Worm (Caenorhabditis elegans) whole organism, early embryonic: Measurements from ENCODE around the gene B0218.5.

ENCODE experiments used
- aly-1 ChIP-seq: sonication (generic microtip); optimal IDR thresholded peaks from 2 replicates; lab custom pipeline; 2016; ENCODE audit warnings: missing genetic modification characterization, missing compliant biosample characterization
- ama-1 ChIP-seq: fragments of 150-350 bp; optimal IDR thresholded peaks from 2 replicates; lab custom pipeline; 2014
- ceh-36 ChIP-seq: sonication (generic microtip); optimal IDR thresholded peaks from 2 replicates; lab custom pipeline; 2016; ENCODE audit warnings: missing genetic modification characterization, inconsistent platforms, missing compliant biosample characterization
- ets-7 ChIP-seq: sonication (generic microtip); optimal IDR thresholded peaks from 2 replicates; lab custom pipeline; 2016; ENCODE audit warnings: missing genotype, missing genetic modification characterization, missing compliant biosample characterization
- flt-1 ChIP-seq: fragments of 200-800 bp; sonication (Bioruptor generic); IDR thresholded peaks from 2 replicates; pipeline ENCODE4 v1.3.6; 2022; ENCODE audit warnings: missing genetic modification characterization, missing compliant biosample characterization
- hmg-4 ChIP-seq: fragments of 200-800 bp; sonication (Bioruptor generic); optimal IDR thresholded peaks from 2 replicates; lab custom pipeline; 2018; ENCODE audit warnings: mild to moderate bottlenecking, missing genetic modification characterization, missing compliant biosample characterization
- sea-1 ChIP-seq: fragments of 200-800 bp; sonication (Bioruptor generic); conservative IDR thresholded peaks from 2 replicates; pipeline ENCODE4 v1.3.6; 2022; ENCODE audit warnings: missing genetic modification characterization, missing compliant biosample characterization
- tbx-11 ChIP-seq: fragments of 200-800 bp; sonication (Bioruptor generic); IDR thresholded peaks from 2 replicates; pipeline ENCODE4 v1.3.6; 2022; ENCODE audit warnings: missing genetic modification characterization, missing compliant biosample characterization

ce11 chrIV:8118790-8119189 is 38.3 kb downstream of the B0218.5 start, which contains the start of gene F42G8.8:
- no peak for TF ChIP-seq flt-1
- no peak for TF ChIP-seq hmg-4 (GFP tag; lab: Kevin White, UChicago)
- TF ChIP-seq sea-1: no peak
- no peak for TF ChIP-seq tbx-11 (GFP tag; lab: Robert Waterston, UW)
- no peak for TF ChIP-seq ceh-36 (tag; lab: Kevin White, UChicago)
- no peak for TF ChIP-seq aly-1
- no peak for TF ChIP-seq ama-1 (lab: Kevin White, UChicago)
- TF ChIP-seq ets-7: no peak
